Fruit fly (Drosophila melanogaster) whole organism, embryonic: Measurements from ENCODE around the gene Bug22.

Experiments
- Aef1 ChIP-seq: fragments of 200-800 bp; sonication (Bioruptor generic); IDR thresholded peaks from 3 replicates; pipeline ENCODE4 v1.3.6; 2022; ENCODE audit warnings: missing biosample characterization, missing genetic modification characterization
- BEAF-32 ChIP-seq: fragments of 200-800 bp; sonication (Bioruptor generic); optimal IDR thresholded peaks from 3 replicates; lab custom pipeline; 2017; ENCODE audit warnings: missing biosample characterization, missing genetic modification characterization, mild to moderate bottlenecking, moderate library complexity, missing genetic modification reagents
- Bdp1 ChIP-seq: fragments of 200-800 bp; sonication (Bioruptor generic); optimal IDR thresholded peaks from 3 replicates; lab custom pipeline; 2016; ENCODE audit warnings: missing biosample characterization, missing genetic modification characterization
- C15 ChIP-seq: fragments of 200-800 bp; sonication (Bioruptor generic); IDR thresholded peaks from 3 replicates; pipeline ENCODE4 v1.3.6; 2022; ENCODE audit warnings: missing biosample characterization, missing genetic modification characterization
- CG11247 ChIP-seq: fragments of 200-800 bp; sonication (Bioruptor generic); IDR thresholded peaks from 2 replicates; pipeline ENCODE4 v1.3.6; 2022; ENCODE audit warnings: missing biosample characterization, missing genetic modification characterization
- CG11696 ChIP-seq: fragments of 200-800 bp; sonication (Bioruptor generic); IDR thresholded peaks from 2 replicates; pipeline ENCODE4 v1.3.6; 2022; ENCODE audit warnings: missing biosample characterization, missing genetic modification characterization
- CG1603 ChIP-seq: fragments of 200-800 bp; sonication (Bioruptor generic); optimal IDR thresholded peaks from 2 replicates; lab custom pipeline; 2019; ENCODE audit warnings: missing biosample characterization, mild to moderate bottlenecking, missing genetic modification characterization, moderate library complexity
- CG18764 ChIP-seq: fragments of 200-800 bp; sonication (Bioruptor generic); optimal IDR thresholded peaks from 3 replicates; lab custom pipeline; 2016; ENCODE audit warnings: missing biosample characterization, missing genetic modification characterization
- CG2116 ChIP-seq: fragments of 200-800 bp; sonication (Bioruptor generic); optimal IDR thresholded peaks from 3 replicates; lab custom pipeline; 2018; ENCODE audit warnings: missing biosample characterization, mild to moderate bottlenecking, missing genetic modification characterization
- CG3726 ChIP-seq: fragments of 200-800 bp; sonication (Bioruptor generic); IDR thresholded peaks from 3 replicates; pipeline ENCODE4, ENCODE4 v1.3.6; 2022; ENCODE audit warnings: missing biosample characterization, missing genetic modification characterization
- CG4404 ChIP-seq: fragments of 200-800 bp; sonication (Bioruptor generic); IDR thresholded peaks from 2 replicates; pipeline ENCODE4 v1.3.6; 2022; ENCODE audit warnings: missing biosample characterization, missing genetic modification characterization
- CG4707 ChIP-seq: fragments of 200-800 bp; sonication (Bioruptor generic); optimal IDR thresholded peaks from 2 replicates; lab custom pipeline; 2018; ENCODE audit warnings: missing biosample characterization, mild to moderate bottlenecking, missing genetic modification characterization, moderate library complexity
- CG4820 ChIP-seq: fragments of 200-800 bp; sonication (Bioruptor generic); optimal IDR thresholded peaks from 3 replicates; lab custom pipeline; 2016; ENCODE audit warnings: missing biosample characterization, missing genetic modification characterization
- CG6813 ChIP-seq: fragments of 200-800 bp; sonication (Bioruptor generic); optimal IDR thresholded peaks from 2 replicates; lab custom pipeline; 2017; ENCODE audit warnings: missing biosample characterization, missing genetic modification characterization, mild to moderate bottlenecking, moderate library complexity, missing genetic modification reagents
- CG7556 ChIP-seq: fragments of 200-800 bp; sonication (Bioruptor generic); optimal IDR thresholded peaks from 2 replicates; lab custom pipeline; 2017; ENCODE audit warnings: missing biosample characterization, mild to moderate bottlenecking, missing genetic modification characterization
- Dad ChIP-seq: fragments of 200-800 bp; sonication (Bioruptor generic); optimal IDR thresholded peaks from 3 replicates; lab custom pipeline; 2016; ENCODE audit warnings: missing biosample characterization, missing genetic modification characterization
- Dp ChIP-seq: fragments of 200-800 bp; sonication (Bioruptor generic); optimal IDR thresholded peaks from 2 replicates; lab custom pipeline; 2018; ENCODE audit warnings: missing biosample characterization, mild to moderate bottlenecking, missing genetic modification characterization, moderate library complexity
- HmgD ChIP-seq: fragments of 200-800 bp; sonication (Bioruptor generic); optimal IDR thresholded peaks from 3 replicates; lab custom pipeline; 2016; ENCODE audit warnings: missing biosample characterization, missing genetic modification characterization
- HmgZ ChIP-seq: fragments of 200-800 bp; sonication (Bioruptor generic); optimal IDR thresholded peaks from 2 replicates; lab custom pipeline; 2018; ENCODE audit warnings: missing biosample characterization, mild to moderate bottlenecking, missing genetic modification characterization
- Hmr ChIP-seq: fragments of 200-800 bp; sonication (Bioruptor generic); optimal IDR thresholded peaks from 3 replicates; lab custom pipeline; 2017; ENCODE audit warnings: mild to moderate bottlenecking, missing biosample characterization, missing genetic modification reagents, missing genetic modification characterization
- Hr39 ChIP-seq: fragments of >200 bp; optimal IDR thresholded peaks from 2 replicates; lab custom pipeline; 2017
- Oaz ChIP-seq: fragments of 200-800 bp; sonication (Bioruptor generic); IDR thresholded peaks from 2 replicates; pipeline ENCODE4 v1.3.6; 2022; ENCODE audit warnings: missing biosample characterization, missing genetic modification characterization
- Oli ChIP-seq: fragments of 200-800 bp; sonication (Bioruptor generic); optimal IDR thresholded peaks from 2 replicates; lab custom pipeline; 2018; ENCODE audit warnings: missing biosample characterization, mild to moderate bottlenecking, missing genetic modification characterization, moderate library complexity
- Scr ChIP-seq: fragments of 200-800 bp; sonication (Bioruptor generic); IDR thresholded peaks from 2 replicates; pipeline ENCODE4 v1.3.6; 2022; ENCODE audit warnings: missing biosample characterization, missing genetic modification characterization; ENCODE audit not compliant: partially characterized antibody
- Six4 ChIP-seq: fragments of 200-800 bp; sonication (Bioruptor generic); optimal IDR thresholded peaks from 2 replicates; lab custom pipeline; 2016; ENCODE audit warnings: missing biosample characterization, missing genetic modification characterization
- Xrp1 ChIP-seq: fragments of 200-800 bp; sonication (Bioruptor generic); IDR thresholded peaks from 2 replicates; pipeline ENCODE4 v1.3.6; 2022; ENCODE audit warnings: missing biosample characterization, missing genetic modification characterization
- aop ChIP-seq: fragments of 200-800 bp; sonication (Bioruptor generic); IDR thresholded peaks from 2 replicates; pipeline ENCODE4 v1.3.6; 2022; ENCODE audit warnings: missing biosample characterization, missing genetic modification characterization
- bigmax ChIP-seq: fragments of 200-800 bp; sonication (Bioruptor generic); optimal IDR thresholded peaks from 2 replicates; lab custom pipeline; 2018; ENCODE audit warnings: missing biosample characterization, mild to moderate bottlenecking, missing genetic modification characterization
- btn ChIP-seq: fragments of 200-800 bp; sonication (Bioruptor generic); optimal IDR thresholded peaks from 2 replicates; lab custom pipeline; 2016; ENCODE audit warnings: missing biosample characterization, missing genetic modification characterization
- cas ChIP-seq: fragments of 200-800 bp; sonication (Bioruptor generic); IDR thresholded peaks from 2 replicates; pipeline ENCODE4 v1.3.6; 2022; ENCODE audit warnings: missing biosample characterization, missing genetic modification characterization
- dmrt11E ChIP-seq: fragments of 200-800 bp; sonication (Bioruptor generic); optimal IDR thresholded peaks from 3 replicates; lab custom pipeline; 2018; ENCODE audit warnings: missing biosample characterization, mild to moderate bottlenecking, missing genetic modification characterization, moderate library complexity
- gce ChIP-seq: fragments of 200-800 bp; sonication (Bioruptor generic); IDR thresholded peaks from 3 replicates; pipeline ENCODE4 v1.3.6; 2022; ENCODE audit warnings: missing biosample characterization, missing genetic modification characterization
- ham ChIP-seq: fragments of 200-800 bp; sonication (Bioruptor generic); IDR thresholded peaks from 2 replicates; pipeline ENCODE4 v1.3.6; 2022; ENCODE audit warnings: missing biosample characterization, missing genetic modification characterization
- lab ChIP-seq: fragments of 200-800 bp; sonication (Bioruptor generic); optimal IDR thresholded peaks from 3 replicates; lab custom pipeline; 2017; ENCODE audit warnings: missing biosample characterization, missing genetic modification characterization, mild to moderate bottlenecking, moderate library complexity, missing genetic modification reagents
- lmd ChIP-seq: fragments of 200-800 bp; sonication (Bioruptor generic); IDR thresholded peaks from 2 replicates; pipeline ENCODE4 v1.3.6; 2022; ENCODE audit warnings: missing biosample characterization, missing genetic modification characterization
- maf-S ChIP-seq: fragments of 200-800 bp; sonication (Bioruptor generic); optimal IDR thresholded peaks from 2 replicates; lab custom pipeline; 2016; ENCODE audit warnings: missing biosample characterization, missing genetic modification characterization
- peb ChIP-seq: fragments of 200-800 bp; sonication (Bioruptor generic); IDR thresholded peaks from 2 replicates; pipeline ENCODE4 v1.3.6; 2022; ENCODE audit warnings: missing biosample characterization, missing genetic modification characterization
- phol ChIP-seq: fragments of 200-800 bp; sonication (Bioruptor generic); optimal IDR thresholded peaks from 3 replicates; lab custom pipeline; 2018; ENCODE audit warnings: missing biosample characterization, mild to moderate bottlenecking, missing genetic modification characterization, moderate library complexity
- pita ChIP-seq: fragments of 200-800 bp; sonication (Bioruptor generic); optimal IDR thresholded peaks from 2 replicates; lab custom pipeline; 2017; ENCODE audit warnings: missing biosample characterization, mild to moderate bottlenecking, missing genetic modification characterization
- sens-2 ChIP-seq: fragments of 200-800 bp; sonication (Bioruptor generic); IDR thresholded peaks from 2 replicates; pipeline ENCODE4 v1.3.6; 2022; ENCODE audit warnings: missing biosample characterization, missing genetic modification characterization
- sisA ChIP-seq: fragments of 200-800 bp; sonication (Bioruptor generic); IDR thresholded peaks from 2 replicates; pipeline ENCODE4 v1.3.6; 2022; ENCODE audit warnings: missing biosample characterization, missing genetic modification characterization
- sr ChIP-seq: fragments of 200-800 bp; sonication (Bioruptor generic); IDR thresholded peaks from 3 replicates; pipeline ENCODE4 v1.3.6; 2022; ENCODE audit warnings: missing biosample characterization, missing genetic modification characterization
- ssp ChIP-seq: fragments of 200-800 bp; sonication (Bioruptor generic); IDR thresholded peaks from 2 replicates; pipeline ENCODE4 v1.3.6; 2022; ENCODE audit warnings: missing biosample characterization, missing genetic modification characterization
- ttk ChIP-seq: fragments of 200-800 bp; sonication (Bioruptor generic); IDR thresholded peaks from 2 replicates; pipeline ENCODE4 v2.1.2; 2022; ENCODE audit warnings: missing biosample characterization, missing genetic modification characterization
- twi ChIP-seq: fragments of 200-800 bp; optimal IDR thresholded peaks from 2 replicates; lab custom pipeline; 2019; ENCODE audit warnings: missing biosample characterization, mild to moderate bottlenecking, missing genetic modification characterization, moderate library complexity
- usp ChIP-seq: fragments of >200 bp; optimal IDR thresholded peaks from 2 replicates; lab custom pipeline; 2017; ENCODE audit warnings: missing biosample characterization, missing genetic modification characterization
- vnd ChIP-seq: fragments of 200-800 bp; sonication (Bioruptor generic); IDR thresholded peaks from 3 replicates; pipeline ENCODE4 v1.3.6; 2022; ENCODE audit warnings: missing biosample characterization, missing genetic modification characterization; ENCODE audit not compliant: partially characterized antibody
- wdn ChIP-seq: fragments of 200-800 bp; sonication (Bioruptor generic); IDR thresholded peaks from 2 replicates; pipeline ENCODE4 v1.3.6; 2022; ENCODE audit warnings: missing biosample characterization, missing genetic modification characterization
- zen ChIP-seq: fragments of 200-800 bp; sonication (Bioruptor generic); optimal IDR thresholded peaks from 3 replicates; lab custom pipeline; 2018; ENCODE audit warnings: missing biosample characterization, mild to moderate bottlenecking, missing genetic modification characterization, moderate library complexity
- zfh1 ChIP-seq: fragments of 200-800 bp; sonication (Bioruptor generic); IDR thresholded peaks from 3 replicates; pipeline ENCODE4 v1.3.6; 2022; ENCODE audit warnings: missing biosample characterization, missing genetic modification characterization

The Bug22 gene

DNA sequence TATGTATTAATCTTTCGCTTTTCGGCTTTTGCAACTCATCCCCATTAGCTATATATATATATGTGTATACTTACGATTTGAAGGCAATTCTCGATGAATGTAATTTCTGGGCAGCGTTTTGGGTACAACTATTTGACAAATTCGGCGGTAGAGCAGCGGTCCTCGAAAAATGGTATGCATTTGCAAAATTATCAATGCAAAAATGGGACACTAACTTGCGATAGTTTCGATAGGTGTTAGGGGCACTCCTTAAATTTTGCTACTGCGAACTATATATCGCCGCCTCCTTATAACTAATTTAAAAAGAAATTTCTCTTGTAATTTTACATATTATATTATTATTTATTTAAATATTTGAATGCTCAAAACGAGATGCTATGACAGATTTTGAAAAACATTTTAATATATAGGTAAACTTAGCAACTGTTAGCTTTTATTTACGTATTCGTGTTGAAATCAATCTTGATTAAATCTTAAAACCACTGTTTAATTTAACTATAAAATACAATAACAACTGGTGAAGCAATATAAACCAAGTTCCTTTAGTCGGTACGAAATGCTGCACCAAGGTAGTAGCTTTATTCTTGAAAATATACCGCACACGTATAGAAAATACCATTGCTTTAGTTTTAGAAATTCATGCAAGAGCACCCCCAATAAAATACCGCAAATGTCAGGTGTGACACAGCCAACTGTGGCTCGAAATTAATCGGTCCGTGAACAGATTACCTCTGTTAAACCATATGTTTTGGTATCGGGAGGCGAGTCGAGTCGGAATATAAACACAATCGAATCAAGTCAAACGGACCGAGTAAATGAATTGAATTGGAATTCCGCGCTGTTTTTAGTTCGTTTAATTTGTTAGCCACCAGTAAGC, 17.2 kb downstream of the Bug22 start, which contains the start of the genes CG5355 and Klp31E:
TSS of gene CG5355 (minus strand) at position 213 of the 877 bp plus-strand sequence.
TSS of gene Klp31E (plus strand) at position 767 of the 877 bp plus-strand sequence.
- no peak for TF ChIP-seq wdn
- peak; percentile 56 for TF ChIP-seq maf-S (GFP tag; lab: Kevin White, UChicago)
- TF ChIP-seq CG1603 (tag; lab: Kevin White, UChicago): peak; percentile 78
- no peak for TF ChIP-seq ham
- TF ChIP-seq Dp (GFP tag; lab: Kevin White, UChicago): no peak
- TF ChIP-seq CG2116 (GFP tag; lab: Kevin White, UChicago): peak; percentile 81
- TF ChIP-seq HmgD (GFP tag; lab: Kevin White, UChicago): peak; percentile 56
- peak; percentile 61 for TF ChIP-seq Six4
- no peak for TF ChIP-seq sr
- TF ChIP-seq Oaz (GFP tag; lab: Robert Waterston, UW): 0 out of 2 replicates have a peak, but pooled peaks have one; percentile 46
- no peak for TF ChIP-seq CG18764
- no peak for TF ChIP-seq btn (GFP tag; lab: Kevin White, UChicago)
- TF ChIP-seq pita (GFP tag; lab: Kevin White, UChicago): no peak
- peak; percentile 52 for TF ChIP-seq lmd (GFP tag; lab: Robert Waterston, UW)
- peak; percentile 17 for TF ChIP-seq Bdp1
- no peak for TF ChIP-seq Hr39 (lab: Kevin White, UChicago)
- no peak for TF ChIP-seq ttk (GFP tag; lab: Robert Waterston, UW)
- TF ChIP-seq zen (tag; lab: Kevin White, UChicago): peak; percentile 71
- TF ChIP-seq CG11247 (GFP tag; lab: Robert Waterston, UW): peak; percentile 44; the same call in 1 of the 2 replicates
- peak; percentile 84 for TF ChIP-seq CG7556 (GFP tag; lab: Kevin White, UChicago)
- 0 out of 2 replicates have a peak, but pooled peaks have one; percentile 11 for TF ChIP-seq aop (GFP tag; lab: Robert Waterston, UW)
- TF ChIP-seq HmgZ (tag; lab: Kevin White, UChicago): peak; percentile 25
- no peak for TF ChIP-seq sens-2 (GFP tag; lab: Robert Waterston, UW)
- TF ChIP-seq dmrt11E (tag; lab: Kevin White, UChicago): peak; percentile 80
- TF ChIP-seq CG11696 (GFP tag; lab: Robert Waterston, UW): peak; percentile 61; the same call in 1 of the 2 replicates
- no peak for TF ChIP-seq lab
- TF ChIP-seq CG6813: no peak
- peak; percentile 74 for TF ChIP-seq ssp (GFP tag; lab: Robert Waterston, UW)
- TF ChIP-seq twi (tag; lab: Kevin White, UChicago): peak; percentile 69
- TF ChIP-seq bigmax (GFP tag; lab: Kevin White, UChicago): no peak
- no peak for TF ChIP-seq cas (GFP tag; lab: Robert Waterston, UW)
- peak; percentile 83 for TF ChIP-seq phol (tag; lab: Kevin White, UChicago)
- peak; percentile 75 for TF ChIP-seq Oli (tag; lab: Kevin White, UChicago)
- no peak for TF ChIP-seq usp
- peak; percentile 81 for TF ChIP-seq Scr (GFP tag; lab: Robert Waterston, UW)
- TF ChIP-seq peb (GFP tag; lab: Robert Waterston, UW): no peak
- peak; percentile 32 for TF ChIP-seq Dad (GFP tag; lab: Kevin White, UChicago)
- no peak for TF ChIP-seq Hmr (GFP tag; lab: Kevin White, UChicago)
- TF ChIP-seq zfh1 (GFP tag; lab: Robert Waterston, UW): peak; percentile 57; the same call in 2 of the 3 replicates
- TF ChIP-seq C15: no peak
- peak; percentile 43 for TF ChIP-seq CG4820 (GFP tag; lab: Kevin White, UChicago)
- peak; percentile 56; the same call in 1 of the 2 replicates for TF ChIP-seq Xrp1 (GFP tag; lab: Robert Waterston, UW)
- TF ChIP-seq CG4404: no peak; the same call in 1 of the 2 replicates
- TF ChIP-seq CG4707: no peak
- TF ChIP-seq gce: peak; percentile 32; the same call in 1 of the 3 replicates
- TF ChIP-seq vnd (GFP tag; lab: Robert Waterston, UW): peak; percentile 65
- no peak for TF ChIP-seq CG3726 (GFP tag; lab: Robert Waterston, UW)
- 0 out of 3 replicates have a peak, but pooled peaks have one; percentile 26 for TF ChIP-seq Aef1 (GFP tag; lab: Robert Waterston, UW)
- peak; percentile 67 for TF ChIP-seq BEAF-32 (GFP tag; lab: Kevin White, UChicago)
- TF ChIP-seq sisA (GFP tag; lab: Robert Waterston, UW): no peak
